Worm (Caenorhabditis elegans): Measurements from ENCODE around the gene pkg-2.

pkg-2 gene

ce11 chrIV:8529039-8529438, 8.3 kb downstream of the pkg-2 start:
- TF ChIP-seq dpl-1 (GFP tag; optimal IDR thresholded peaks at IDR 0.05), result peak in 2 of 3 experiments; percentile 33 to 46
- peak; percentile 92 for TF ChIP-seq nhr-20 (tag; optimal IDR thresholded peaks at IDR 0.05)
- TF ChIP-seq ceh-63 (GFP tag; optimal IDR thresholded peaks at IDR 0.05), result no peak
- TF ChIP-seq lsy-2 (tag; optimal IDR thresholded peaks at IDR 0.05), result peak; percentile 40 to 74
- TF ChIP-seq ztf-4 (tag; optimal IDR thresholded peaks at IDR 0.05), result peak; percentile 29
- peak; percentile 95 for TF ChIP-seq grh-1 (GFP tag; IDR thresholded peaks at IDR 0.05)
- TF ChIP-seq lin-35 (GFP tag; optimal IDR thresholded peaks at IDR 0.05), result peak in 1 of 2 experiments; percentile 72
- TF ChIP-seq xbp-1 (tag; optimal IDR thresholded peaks at IDR 0.05), result peak; percentile 72
- TF ChIP-seq nhr-28 (tag; optimal IDR thresholded peaks at IDR 0.05), result no peak
- peak; percentile 69 for TF ChIP-seq irx-1 (tag; optimal IDR thresholded peaks at IDR 0.05)
- no peak for TF ChIP-seq skn-1 (tag; optimal IDR thresholded peaks at IDR 0.05)
- TF ChIP-seq elt-3 (tag; optimal IDR thresholded peaks at IDR 0.05), result peak in 5 of 6 experiments; percentile 25 to 99 (median 70)
- TF ChIP-seq blmp-1 (tag; optimal IDR thresholded peaks at IDR 0.05), result peak; percentile 92
- TF ChIP-seq nhr-71 (tag; optimal IDR thresholded peaks at IDR 0.05), result peak; percentile 92
- peak in 1 of 2 experiments; percentile 76 for TF ChIP-seq mdl-1 (tag; optimal IDR thresholded peaks at IDR 0.05)
- peak; percentile 69 for TF ChIP-seq nhr-47 (tag; optimal IDR thresholded peaks at IDR 0.05)
- TF ChIP-seq nhr-11 (tag; optimal IDR thresholded peaks at IDR 0.05), result no peak
- peak; percentile 3 for TF ChIP-seq aha-1 (tag; optimal IDR thresholded peaks at IDR 0.05)
- TF ChIP-seq nhr-90 (tag; optimal IDR thresholded peaks at IDR 0.05; ENCODE audit: poor library complexity), result peak; percentile 84
- peak; percentile 47 for TF ChIP-seq C16A3.4 (tag; optimal IDR thresholded peaks at IDR 0.05)
- peak; percentile 78 for TF ChIP-seq unc-130 (tag; optimal IDR thresholded peaks at IDR 0.05)
- peak; percentile 72 for TF ChIP-seq tbx-2 (tag; optimal IDR thresholded peaks at IDR 0.05)
- TF ChIP-seq lin-14 (GFP tag; optimal IDR thresholded peaks at IDR 0.05), result peak; percentile 82
- TF ChIP-seq lin-13 (GFP tag; optimal IDR thresholded peaks at IDR 0.05), result peak; percentile 26
- TF ChIP-seq nhr-76 (tag; optimal IDR thresholded peaks at IDR 0.05), result no peak
- TF ChIP-seq nhr-19 (GFP tag; conservative IDR thresholded peaks at IDR 0.05), result peak; percentile 84
- TF ChIP-seq efl-1 (optimal IDR thresholded peaks at IDR 0.05), result peak in 1 of 2 experiments; percentile 27
- TF ChIP-seq efl-1 (GFP tag; optimal IDR thresholded peaks at IDR 0.05 in 1 of 2), result peak in 1 of 2 experiments; percentile 94
- TF ChIP-seq nhr-85 (tag), result peak; percentile 99
- no peak for TF ChIP-seq Y116A8C.19 (tag; optimal IDR thresholded peaks at IDR 0.05; ENCODE audit: borderline replicate concordance)
- peak; percentile 73 for TF ChIP-seq snu-23 (GFP tag; optimal IDR thresholded peaks at IDR 0.05)
- TF ChIP-seq rnt-1 (tag; optimal IDR thresholded peaks at IDR 0.05), result no peak
- TF ChIP-seq swsn-7 (tag; optimal IDR thresholded peaks at IDR 0.05), result peak; percentile 46
- peak; percentile 22 for TF ChIP-seq jun-1 (tag; optimal IDR thresholded peaks at IDR 0.05)
- TF ChIP-seq mep-1 (tag; optimal IDR thresholded peaks at IDR 0.05), result peak; percentile 77
- TF ChIP-seq egl-13 (tag; optimal IDR thresholded peaks at IDR 0.05), result no peak
- no peak for TF ChIP-seq efl-3 (GFP tag; optimal IDR thresholded peaks at IDR 0.05)
- peak; percentile 6 for TF ChIP-seq lir-3 (tag; optimal IDR thresholded peaks at IDR 0.05; ENCODE audit: poor library complexity)

ce11 chrIV:8530042-8531027, 9.6 kb downstream of the pkg-2 start:
- TF ChIP-seq C16A3.4 (tag; optimal IDR thresholded peaks at IDR 0.05) (peak; percentile 25), nhr-47 (tag; optimal IDR thresholded peaks at IDR 0.05) (peak; percentile 26), lsy-2 (tag; optimal IDR thresholded peaks at IDR 0.05) (peak; percentile 27 to 54), nhr-71 (tag; optimal IDR thresholded peaks at IDR 0.05) (peak; percentile 77), efl-1 (optimal IDR thresholded peaks at IDR 0.05) (no peak), efl-1 (GFP tag; optimal IDR thresholded peaks at IDR 0.05 in 1 of 2) (peak in 1 of 2 experiments; percentile 54), lin-35 (GFP tag; optimal IDR thresholded peaks at IDR 0.05) (peak in 1 of 2 experiments; percentile 71), tbx-2 (tag; optimal IDR thresholded peaks at IDR 0.05) (peak; percentile 65), tlp-1 (tag; optimal IDR thresholded peaks at IDR 0.05) (peak; percentile 61), ama-1 (optimal IDR thresholded peaks at IDR 0.05) (peak; percentile 28), mep-1 (tag; optimal IDR thresholded peaks at IDR 0.05) (peak; percentile 61), lin-13 (GFP tag; optimal IDR thresholded peaks at IDR 0.05) (peak; percentile 51), nhr-20 (tag; optimal IDR thresholded peaks at IDR 0.05) (peak; percentile 87), elt-2 (tag; optimal IDR thresholded peaks at IDR 0.05) (peak; percentile 98), nhr-90 (tag; optimal IDR thresholded peaks at IDR 0.05; ENCODE audit: poor library complexity) (peak; percentile 60), aha-1 (tag; optimal IDR thresholded peaks at IDR 0.05) (no peak), ceh-88 (GFP tag; IDR thresholded peaks at IDR 0.05) (peak; percentile 30; the same call in 1 of the 2 replicates), jun-1 (tag; optimal IDR thresholded peaks at IDR 0.05) (peak; percentile 70), nhr-85 (tag) (peak; percentile 90), blmp-1 (tag; optimal IDR thresholded peaks at IDR 0.05) (peak; percentile 91), ztf-4 (tag; optimal IDR thresholded peaks at IDR 0.05) (peak; percentile 1), nhr-84 (tag; optimal IDR thresholded peaks at IDR 0.05) (no peak), ceh-8 (GFP tag; optimal IDR thresholded peaks at IDR 0.05) (no peak), elt-3 (tag; optimal IDR thresholded peaks at IDR 0.05) (peak in 5 of 6 experiments; percentile 1 to 95 (median 28)), sox-4 (tag; optimal IDR thresholded peaks at IDR 0.05) (no peak), unc-130 (tag; optimal IDR thresholded peaks at IDR 0.05) (peak; percentile 29), dpl-1 (GFP tag; optimal IDR thresholded peaks at IDR 0.05) (peak in 1 of 3 experiments; percentile 4), sup-37 (GFP tag; optimal IDR thresholded peaks at IDR 0.05) (no peak), snu-23 (GFP tag; optimal IDR thresholded peaks at IDR 0.05) (peak; percentile 54)

All from whole organism, L1 larva.